Fruit fly (Drosophila melanogaster) S2 (cell line): ENCODE data around the gene Cog4.

Experiments used
- CG8478 ChIP-seq: fragments of >200 bp; optimal IDR thresholded peaks from 2 replicates; lab custom pipeline; 2018
- CTCF ChIP-seq, 2 experiments: fragments of >200 bp; optimal IDR thresholded peaks; 2 replicates each; lab custom pipeline; 2018

Cog4 gene

dm6 chr2L:10510088-10510487, 21.7 kb upstream of the Cog4 start, which contains the start of gene CG7384:
Gene CG7384 (minus strand): TSS chr2L:10510453.
- no peak for TF ChIP-seq CG8478 (lab: Kevin White, UChicago)
- no peak for TF ChIP-seq CTCF (optimal IDR thresholded peaks at IDR 0.05; lab: Kevin White, UChicago)

- TF ChIP-seq CG8478 (lab: Kevin White, UChicago) (no peak), CTCF (optimal IDR thresholded peaks at IDR 0.05; lab: Kevin White, UChicago) (peak; percentile 36 to 60)
Observed at dm6 chr2L:10506557-10507252, 18.3 kb upstream of the Cog4 start, which contains the start of the genes Myo31DF and CG6094. Gene Myo31DF (minus strand): TSS chr2L:10506779. Gene CG6094 (plus strand): TSS chr2L:10507081.

- no peak for TF ChIP-seq CG8478 (lab: Kevin White, UChicago)
- no peak for TF ChIP-seq CTCF (optimal IDR thresholded peaks at IDR 0.05; lab: Kevin White, UChicago)
Observed at dm6 chr2L:10505345-10505744, 16.9 kb upstream of the Cog4 start.

dm6 chr2L:10504895-10505294, 16.5 kb upstream of the Cog4 start:
- TF ChIP-seq CTCF (optimal IDR thresholded peaks at IDR 0.05; lab: Kevin White, UChicago) (no peak), CG8478 (lab: Kevin White, UChicago) (no peak)

dm6 chr2L:10503356-10503977, 15.0 kb upstream of the Cog4 start:
- TF ChIP-seq CG8478 (lab: Kevin White, UChicago) (no peak), CTCF (optimal IDR thresholded peaks at IDR 0.05; lab: Kevin White, UChicago) (no peak)

dm6 chr2L:10502862-10503261, 14.4 kb upstream of the Cog4 start:
- TF ChIP-seq CG8478 (lab: Kevin White, UChicago) (no peak), CTCF (optimal IDR thresholded peaks at IDR 0.05; lab: Kevin White, UChicago) (no peak)

dm6 chr2L:10502244-10502643, 13.8 kb upstream of the Cog4 start:
- TF ChIP-seq CG8478 (lab: Kevin White, UChicago) (no peak), CTCF (optimal IDR thresholded peaks at IDR 0.05; lab: Kevin White, UChicago) (no peak)

dm6 chr2L:10500309-10500974, 12.0 kb upstream of the Cog4 start:
- no peak for TF ChIP-seq CG8478 (lab: Kevin White, UChicago)

dm6 chr2L:10499608-10500007, 11.2 kb upstream of the Cog4 start:
- TF ChIP-seq CG8478 (lab: Kevin White, UChicago) (no peak), CTCF (optimal IDR thresholded peaks at IDR 0.05; lab: Kevin White, UChicago) (no peak)

dm6 chr2L:10497106-10497800, 8.8 kb upstream of the Cog4 start:
- TF ChIP-seq CTCF (optimal IDR thresholded peaks at IDR 0.05; lab: Kevin White, UChicago): no peak
- TF ChIP-seq CG8478 (lab: Kevin White, UChicago): no peak

- no peak for TF ChIP-seq CTCF (optimal IDR thresholded peaks at IDR 0.05; lab: Kevin White, UChicago)
- no peak for TF ChIP-seq CG8478 (lab: Kevin White, UChicago)
Observed at dm6 chr2L:10496338-10496737, 7.9 kb upstream of the Cog4 start.

- TF ChIP-seq CTCF (optimal IDR thresholded peaks at IDR 0.05; lab: Kevin White, UChicago) (no peak), CG8478 (lab: Kevin White, UChicago) (no peak)
Observed at dm6 chr2L:10495495-10495894, 7.1 kb upstream of the Cog4 start.

dm6 chr2L:10491354-10491753, 2.9 kb upstream of the Cog4 start, which contains the start of gene CG13144:
Gene CG13144 (minus strand): TSS chr2L:10491454.
- TF ChIP-seq CTCF (optimal IDR thresholded peaks at IDR 0.05; lab: Kevin White, UChicago) (no peak), CG8478 (lab: Kevin White, UChicago) (no peak)

dm6 chr2L:10483073-10483472, 5.3 kb downstream of the Cog4 start, which contains the start of gene Grip75:
Gene Grip75 (plus strand): TSS chr2L:10483295.
- TF ChIP-seq CG8478 (lab: Kevin White, UChicago): no peak
- TF ChIP-seq CTCF (optimal IDR thresholded peaks at IDR 0.05; lab: Kevin White, UChicago): no peak
